Fruit fly (Drosophila melanogaster): ENCODE results near the gene CG31287.

The CG31287 gene

dm6 chr3R:16217368-16217767, 14.2 kb downstream of the CG31287 start:
- TF ChIP-seq CG14711 (tag; optimal IDR thresholded peaks at IDR 0.05) = no peak
- no peak for TF ChIP-seq Crg-1 (GFP tag; optimal IDR thresholded peaks at IDR 0.05)
- TF ChIP-seq CG7101 (tag; optimal IDR thresholded peaks at IDR 0.05) = no peak
- no peak for TF ChIP-seq CG5204 (GFP tag; optimal IDR thresholded peaks at IDR 0.05)
- TF ChIP-seq CG7045 (GFP tag; optimal IDR thresholded peaks at IDR 0.05) = no peak
- no peak for TF ChIP-seq cnc (optimal IDR thresholded peaks at IDR 0.05)
- no peak for TF ChIP-seq CG33017 (tag; optimal IDR thresholded peaks at IDR 0.05)

DNA sequence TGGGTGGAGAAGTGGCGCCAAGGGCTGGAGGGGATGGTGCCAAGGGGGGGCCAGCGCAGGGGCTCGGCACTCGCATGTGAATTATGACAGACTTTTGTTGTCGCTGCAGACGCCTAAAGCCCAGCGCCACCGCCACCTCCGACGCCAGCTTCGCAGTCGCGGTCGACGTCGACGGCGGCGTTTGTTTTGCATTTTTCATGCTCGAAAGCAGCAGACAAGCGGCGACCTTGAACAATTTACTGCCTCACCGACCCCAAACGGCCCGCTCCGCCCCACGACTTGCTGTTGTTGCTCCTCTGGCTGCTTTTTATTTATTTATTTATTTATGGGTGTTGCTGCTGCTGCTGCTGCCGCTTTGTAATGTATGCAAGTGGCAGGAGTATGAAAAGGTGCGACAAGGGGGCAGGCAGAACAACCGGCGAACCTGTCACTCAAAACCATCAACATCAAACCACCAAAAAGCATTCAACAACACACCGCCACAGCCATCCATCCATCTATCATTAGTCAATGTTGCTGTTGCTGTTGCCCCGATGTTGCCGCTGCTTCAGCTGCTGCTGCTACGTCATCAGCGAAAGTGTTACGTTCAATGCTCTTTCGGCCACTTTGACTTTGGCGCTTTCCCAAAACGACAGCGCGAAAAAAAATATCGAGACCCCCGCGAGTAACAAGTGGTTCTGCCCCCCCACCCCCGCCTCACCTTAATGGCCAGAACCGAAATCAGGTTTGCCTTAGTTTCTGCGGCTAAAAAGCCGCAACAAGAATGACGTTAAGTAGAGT, 15.3 kb downstream of the CG31287 start:
- TF ChIP-seq CG1620 (GFP tag; optimal IDR thresholded peaks at IDR 0.05) (no peak), CG14711 (tag; optimal IDR thresholded peaks at IDR 0.05) (no peak), CG33017 (tag; optimal IDR thresholded peaks at IDR 0.05) (no peak), Mnt (GFP tag; optimal IDR thresholded peaks at IDR 0.05) (no peak), tj (GFP tag; optimal IDR thresholded peaks at IDR 0.05) (no peak), CG5204 (GFP tag; optimal IDR thresholded peaks at IDR 0.05) (no peak), cic (GFP tag; optimal IDR thresholded peaks at IDR 0.05) (no peak), CG12768 (GFP tag; optimal IDR thresholded peaks at IDR 0.05) (no peak), cnc (optimal IDR thresholded peaks at IDR 0.05) (no peak)

DNA sequence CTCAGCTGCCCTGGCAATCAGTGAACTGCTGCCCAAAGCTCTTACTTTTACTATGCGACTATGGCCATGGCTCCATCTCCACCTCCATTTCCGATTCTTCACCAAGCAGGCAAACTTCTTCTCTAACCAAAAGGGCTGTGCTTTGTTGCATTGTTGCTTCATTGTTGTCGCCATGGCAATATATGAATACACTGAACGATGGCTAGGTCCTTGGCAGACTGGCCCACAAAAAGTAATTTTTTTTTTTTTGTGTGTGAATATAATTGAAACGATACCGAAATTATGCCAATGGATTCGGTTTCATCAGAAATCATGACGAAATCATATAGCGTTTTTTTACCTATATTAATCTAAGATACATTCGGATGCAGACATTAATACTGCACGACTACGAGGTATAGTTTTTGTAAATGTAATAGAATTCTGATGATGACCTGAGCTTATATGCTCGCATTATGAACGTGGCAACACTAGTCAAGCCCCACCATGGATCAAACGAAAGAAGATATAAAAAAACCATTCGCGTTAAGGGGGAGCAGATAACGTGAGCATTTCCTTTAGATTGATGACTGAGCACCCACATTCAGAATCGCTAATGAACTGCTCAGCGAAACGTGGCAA, 17.0 kb downstream of the CG31287 start:
- no peak for TF ChIP-seq CG1620 (GFP tag; optimal IDR thresholded peaks at IDR 0.05)

DNA sequence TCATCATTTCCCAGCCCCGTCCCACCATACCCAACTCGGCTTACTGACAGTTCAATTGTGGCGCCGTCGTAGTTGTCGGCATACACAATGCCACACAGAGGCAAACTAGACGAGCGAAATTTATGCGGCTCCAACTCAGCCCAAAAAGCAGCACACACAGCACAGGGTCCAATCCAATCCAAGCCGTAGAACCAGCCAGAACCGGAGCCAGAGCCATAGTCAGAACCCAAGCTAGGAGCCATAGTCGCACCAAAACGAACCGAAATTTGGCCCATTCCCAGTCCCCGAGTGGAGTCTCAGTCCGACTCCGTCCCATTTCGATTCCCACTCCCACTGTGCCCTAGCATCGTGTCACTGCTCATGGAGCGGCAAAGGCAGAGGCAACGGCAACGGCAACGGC, 17.7 kb downstream of the CG31287 start:
- TF ChIP-seq Clk (GFP tag; optimal IDR thresholded peaks at IDR 0.05) (no peak), CG1620 (GFP tag; optimal IDR thresholded peaks at IDR 0.05) (no peak), toe (GFP tag; optimal IDR thresholded peaks at IDR 0.05) (no peak), tj (GFP tag; optimal IDR thresholded peaks at IDR 0.05) (no peak), Hr96 (GFP tag; optimal IDR thresholded peaks at IDR 0.05) (no peak), CG5204 (GFP tag; optimal IDR thresholded peaks at IDR 0.05) (no peak), CG7101 (tag; optimal IDR thresholded peaks at IDR 0.05) (no peak), CG14711 (tag; optimal IDR thresholded peaks at IDR 0.05) (no peak), kay (GFP tag; ENCODE audit: borderline replicate concordance) (no peak), cic (GFP tag; optimal IDR thresholded peaks at IDR 0.05) (no peak), CG12768 (GFP tag; optimal IDR thresholded peaks at IDR 0.05) (no peak), CG11617 (GFP tag; optimal IDR thresholded peaks at IDR 0.05) (no peak), CG7045 (GFP tag; optimal IDR thresholded peaks at IDR 0.05) (no peak), Crg-1 (GFP tag; optimal IDR thresholded peaks at IDR 0.05) (no peak), cnc (optimal IDR thresholded peaks at IDR 0.05) (no peak), pad (GFP tag; optimal IDR thresholded peaks at IDR 0.05) (no peak), ovo (GFP tag; optimal IDR thresholded peaks at IDR 0.05) (no peak), Mnt (GFP tag; optimal IDR thresholded peaks at IDR 0.05) (no peak)

DNA sequence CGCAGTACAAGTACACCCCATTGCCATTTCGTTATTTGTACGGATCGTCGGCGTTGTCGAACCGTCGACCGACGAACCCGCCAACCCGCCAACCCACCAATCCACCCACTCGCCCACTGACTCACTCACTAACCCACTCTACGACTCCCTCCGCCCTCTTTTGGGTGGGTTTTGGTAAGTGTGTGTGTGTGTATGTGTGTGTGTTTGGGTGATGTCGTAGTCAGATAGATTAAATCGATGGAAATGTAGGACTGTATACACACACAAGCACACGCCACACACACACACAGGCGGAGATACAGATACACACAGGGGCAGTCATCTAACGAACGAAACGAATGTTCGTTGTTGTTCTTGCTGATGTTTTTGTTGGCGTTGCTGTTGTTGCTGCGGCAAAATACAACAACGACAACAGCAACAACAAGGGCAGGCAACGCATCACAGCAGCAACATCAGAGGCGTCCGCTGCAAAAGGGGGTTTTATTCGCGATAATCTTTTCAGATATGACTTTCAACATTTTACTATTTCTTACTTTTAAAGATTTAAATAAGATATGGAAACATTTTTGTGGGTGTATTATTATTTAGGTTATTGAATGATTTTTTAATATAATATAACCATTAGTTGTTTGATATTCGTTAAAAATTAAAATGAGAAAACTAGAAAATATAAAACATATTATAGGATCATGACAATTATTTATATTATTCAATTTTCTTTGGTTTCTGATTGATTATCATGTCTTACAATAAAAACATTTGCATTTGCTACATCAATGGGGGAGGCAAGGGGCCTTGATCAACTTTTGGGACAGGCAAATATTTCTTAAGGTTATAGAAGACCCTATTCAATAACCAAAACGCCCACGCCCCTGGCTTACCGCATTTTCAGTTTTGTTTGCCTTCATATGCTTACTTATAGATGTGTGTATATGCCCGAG, 18.5 kb downstream of the CG31287 start:
- TF ChIP-seq Clk (GFP tag; optimal IDR thresholded peaks at IDR 0.05) (no peak), CG5204 (GFP tag; optimal IDR thresholded peaks at IDR 0.05) (peak; percentile 37), CG1620 (GFP tag; optimal IDR thresholded peaks at IDR 0.05) (no peak), Hr96 (GFP tag; optimal IDR thresholded peaks at IDR 0.05) (no peak), kay (GFP tag; ENCODE audit: borderline replicate concordance) (no peak), CG7101 (tag; optimal IDR thresholded peaks at IDR 0.05) (peak; percentile 70), CG12768 (GFP tag; optimal IDR thresholded peaks at IDR 0.05) (peak; percentile 51), pad (GFP tag; optimal IDR thresholded peaks at IDR 0.05) (peak; percentile 62), bab1 (GFP tag; optimal IDR thresholded peaks at IDR 0.05) (no peak), CG11617 (GFP tag; optimal IDR thresholded peaks at IDR 0.05) (peak; percentile 87), cic (GFP tag; optimal IDR thresholded peaks at IDR 0.05) (no peak), tj (GFP tag; optimal IDR thresholded peaks at IDR 0.05) (peak; percentile 66), CG7045 (GFP tag; optimal IDR thresholded peaks at IDR 0.05) (peak; percentile 88), CG14711 (tag; optimal IDR thresholded peaks at IDR 0.05) (peak; percentile 37), cnc (optimal IDR thresholded peaks at IDR 0.05) (no peak), Mnt (GFP tag; optimal IDR thresholded peaks at IDR 0.05) (no peak), toe (GFP tag; optimal IDR thresholded peaks at IDR 0.05) (peak; percentile 17), Crg-1 (GFP tag; optimal IDR thresholded peaks at IDR 0.05) (no peak), ovo (GFP tag; optimal IDR thresholded peaks at IDR 0.05) (no peak), CG33017 (tag; optimal IDR thresholded peaks at IDR 0.05) (peak; percentile 75)
